Worm (Caenorhabditis elegans): ENCODE data around the gene svh-1.
A peak's percentile ranks its signal among the peaks of the same experiment; 100 is the strongest.

The svh-1 gene

ce11 chrIV:8205272-8206098 lies 929 bp upstream of the svh-1 start, which contains the start of gene hgrs-1 (continued):
- TF ChIP-seq T26A5.8 (tag; optimal IDR thresholded peaks at IDR 0.05) (no peak), bed-1 (GFP tag; IDR thresholded peaks at IDR 0.05) (no peak), ceh-27 (GFP tag; optimal IDR thresholded peaks at IDR 0.05) (no peak), efl-1 (GFP tag; optimal IDR thresholded peaks at IDR 0.05) (peak; percentile 36), chd-7 (tag; optimal IDR thresholded peaks at IDR 0.05) (no peak), madf-8 (GFP tag; conservative IDR thresholded peaks at IDR 0.05) (peak; percentile 94), B0019.2 (GFP tag; conservative IDR thresholded peaks at IDR 0.05) (no peak), F49E8.2 (tag; optimal IDR thresholded peaks at IDR 0.05; ENCODE audit: insufficient read depth) (no peak), ceh-79 (tag; optimal IDR thresholded peaks at IDR 0.05) (no peak), zfh-2 (GFP tag; conservative IDR thresholded peaks at IDR 0.05) (no peak), hsf-1 (GFP tag; IDR thresholded peaks at IDR 0.05) (no peak), F33H1.4 (GFP tag; IDR thresholded peaks at IDR 0.05) (peak; percentile 43), sptf-2 (GFP tag; optimal IDR thresholded peaks at IDR 0.05) (no peak), attf-5 (GFP tag; optimal IDR thresholded peaks at IDR 0.05) (peak; percentile 35), snpc-4 (GFP tag; optimal IDR thresholded peaks at IDR 0.05) (no peak), snpc-4 (tag; optimal IDR thresholded peaks at IDR 0.05) (no peak), xnd-1 (tag; optimal IDR thresholded peaks at IDR 0.05) (peak; percentile 86), ztf-25 (GFP tag; IDR thresholded peaks at IDR 0.05) (no peak)

ce11 chrIV:8208855-8209254 lies 2.4 kb downstream of the svh-1 start:
- TF ChIP-seq F10E7.11 (tag; optimal IDR thresholded peaks at IDR 0.05) (no peak), nfya-2 (GFP tag; IDR thresholded peaks at IDR 0.05) (no peak), F55B11.4 (tag; optimal IDR thresholded peaks at IDR 0.05; ENCODE audit: borderline replicate concordance, insufficient read depth) (no peak), efl-1 (GFP tag; optimal IDR thresholded peaks at IDR 0.05) (no peak), let-607 (tag; optimal IDR thresholded peaks at IDR 0.05) (no peak), rcor-1 (GFP tag; IDR thresholded peaks at IDR 0.05) (no peak), T07F8.4 (tag; optimal IDR thresholded peaks at IDR 0.05) (no peak), ceh-79 (tag; optimal IDR thresholded peaks at IDR 0.05) (no peak), egrh-3 (GFP tag; IDR thresholded peaks at IDR 0.05) (no peak), Y56A3A.18 (GFP tag; IDR thresholded peaks at IDR 0.05) (no peak), hlh-26 (GFP tag; conservative IDR thresholded peaks at IDR 0.05) (no peak), ztf-3 (GFP tag; optimal IDR thresholded peaks at IDR 0.05) (no peak), rec-8 (tag; optimal IDR thresholded peaks at IDR 0.05) (no peak), nhr-120 (GFP tag; IDR thresholded peaks at IDR 0.05) (no peak), ets-4 (GFP tag; optimal IDR thresholded peaks at IDR 0.05) (no peak), lir-1 (GFP tag; conservative IDR thresholded peaks at IDR 0.05) (no peak), ztf-26 (tag; optimal IDR thresholded peaks at IDR 0.05) (no peak), nhr-90 (tag; optimal IDR thresholded peaks at IDR 0.05) (no peak)

- TF ChIP-seq Y95B8A.8 (GFP tag; IDR thresholded peaks at IDR 0.05) (no peak), ztf-28 (GFP tag; IDR thresholded peaks at IDR 0.05) (no peak), repo-1 (tag; optimal IDR thresholded peaks at IDR 0.05) (no peak), lin-26 (GFP tag; IDR thresholded peaks at IDR 0.05) (no peak), T07F8.4 (tag; optimal IDR thresholded peaks at IDR 0.05) (no peak), F52B5.7 (tag; optimal IDR thresholded peaks at IDR 0.05) (no peak), F10E7.11 (tag; optimal IDR thresholded peaks at IDR 0.05) (no peak), ceh-58 (GFP tag; IDR thresholded peaks at IDR 0.05) (no peak), mes-4 (tag; optimal IDR thresholded peaks at IDR 0.05) (no peak), hrde-1 (tag; optimal IDR thresholded peaks at IDR 0.05; ENCODE audit: borderline replicate concordance) (no peak), let-607 (tag; optimal IDR thresholded peaks at IDR 0.05) (no peak), madf-3 (GFP tag; IDR thresholded peaks at IDR 0.05) (no peak), akir-1 (GFP tag; optimal IDR thresholded peaks at IDR 0.05) (no peak), ama-1 (optimal IDR thresholded peaks at IDR 0.05) (no peak), ama-1 (GFP tag; optimal IDR thresholded peaks at IDR 0.05) (no peak)
Measured at ce11 chrIV:8210300-8210699, 3.9 kb downstream of the svh-1 start, which contains the start of gene C07G1.6. C07G1.6 (minus strand) TSS chrIV:8210400.
